Fruit fly (Drosophila melanogaster) whole organism, prepupa: Measurements from ENCODE around the gene Pdh.
A peak's percentile ranks its signal among the peaks of the same experiment; 100 is the strongest.

Experiments used
- Blimp-1 ChIP-seq: fragments of 200-800 bp; sonication (Bioruptor generic); optimal IDR thresholded peaks from 3 replicates; lab custom pipeline; 2017; ENCODE audit warnings: missing biosample characterization, missing genetic modification characterization, mild to moderate bottlenecking, moderate library complexity, missing genetic modification reagents
- CG10631 ChIP-seq: fragments of 200-800 bp; sonication (Bioruptor generic); optimal IDR thresholded peaks from 2 replicates; lab custom pipeline; 2016; ENCODE audit warnings: missing biosample characterization, missing genetic modification characterization
- CG10669 ChIP-seq: fragments of 200-800 bp; sonication (Bioruptor generic); optimal IDR thresholded peaks from 3 replicates; lab custom pipeline; 2018; ENCODE audit warnings: missing biosample characterization, mild to moderate bottlenecking, missing genetic modification characterization, moderate library complexity
- CG11294 ChIP-seq: fragments of 200-800 bp; sonication (Bioruptor generic); IDR thresholded peaks from 2 replicates; pipeline ENCODE4 v1.3.6; 2022; ENCODE audit warnings: missing biosample characterization, missing genetic modification characterization
- CG11902 ChIP-seq: fragments of 200-800 bp; sonication (Bioruptor generic); optimal IDR thresholded peaks from 3 replicates; lab custom pipeline; 2016; ENCODE audit warnings: missing biosample characterization, missing genetic modification characterization
- CG15336 ChIP-seq: fragments of 200-800 bp; sonication (Bioruptor generic); IDR thresholded peaks from 2 replicates; pipeline ENCODE4 v1.3.6; 2022; ENCODE audit warnings: missing biosample characterization, missing genetic modification characterization
- CG1621 ChIP-seq: fragments of 200-800 bp; sonication (Bioruptor generic); optimal IDR thresholded peaks from 3 replicates; lab custom pipeline; 2018; ENCODE audit warnings: missing biosample characterization, mild to moderate bottlenecking, missing genetic modification characterization
- CG16779 ChIP-seq: fragments of 200-800 bp; sonication (Bioruptor generic); optimal IDR thresholded peaks from 3 replicates; lab custom pipeline; 2017; ENCODE audit warnings: missing biosample characterization, mild to moderate bottlenecking, missing genetic modification characterization
- CG32006 ChIP-seq: fragments of 200-800 bp; sonication (Bioruptor generic); optimal IDR thresholded peaks from 3 replicates; lab custom pipeline; 2017; ENCODE audit warnings: missing biosample characterization, mild to moderate bottlenecking, missing genetic modification characterization
- CG34406 ChIP-seq: fragments of 200-800 bp; sonication (Bioruptor generic); optimal IDR thresholded peaks from 3 replicates; lab custom pipeline; 2016; ENCODE audit warnings: missing biosample characterization, missing genetic modification characterization
- CG3919 ChIP-seq: fragments of 200-800 bp; sonication (Bioruptor generic); optimal IDR thresholded peaks from 3 replicates; lab custom pipeline; 2016; ENCODE audit warnings: missing biosample characterization, missing genetic modification characterization
- CG4318 ChIP-seq: fragments of 200-800 bp; sonication (Bioruptor generic); optimal IDR thresholded peaks from 3 replicates; lab custom pipeline; 2017; ENCODE audit warnings: missing biosample characterization, mild to moderate bottlenecking, missing genetic modification characterization
- CG6163 ChIP-seq: fragments of 200-800 bp; sonication (Bioruptor generic); IDR thresholded peaks from 3 replicates; pipeline ENCODE4 v1.3.6; 2022; ENCODE audit warnings: missing biosample characterization, missing genetic modification characterization
- CG6276 ChIP-seq: fragments of 200-800 bp; sonication (Bioruptor generic); optimal IDR thresholded peaks from 2 replicates; lab custom pipeline; 2017; ENCODE audit warnings: missing biosample characterization, mild to moderate bottlenecking, missing genetic modification characterization
- CG6792 ChIP-seq: fragments of 200-800 bp; sonication (Bioruptor generic); optimal IDR thresholded peaks from 3 replicates; lab custom pipeline; 2016; ENCODE audit warnings: missing biosample characterization, missing genetic modification characterization
- CG6808 ChIP-seq: fragments of 200-800 bp; sonication (Bioruptor generic); optimal IDR thresholded peaks from 3 replicates; lab custom pipeline; 2017; ENCODE audit warnings: missing biosample characterization, missing genetic modification characterization, mild to moderate bottlenecking, moderate library complexity, missing genetic modification reagents
- CG7368 ChIP-seq: fragments of 200-800 bp; sonication (Bioruptor generic); optimal IDR thresholded peaks from 3 replicates; lab custom pipeline; 2016; ENCODE audit warnings: missing biosample characterization, missing genetic modification characterization
- CG8119 ChIP-seq: fragments of 200-800 bp; sonication (Bioruptor generic); IDR thresholded peaks from 3 replicates; pipeline ENCODE4 v1.3.6; 2022; ENCODE audit warnings: missing biosample characterization, missing genetic modification characterization
- CG8319 ChIP-seq: fragments of 200-800 bp; sonication (Bioruptor generic); optimal IDR thresholded peaks from 3 replicates; lab custom pipeline; 2016; ENCODE audit warnings: missing biosample characterization, missing genetic modification characterization
- CG8632 ChIP-seq: fragments of 200-800 bp; sonication (Bioruptor generic); optimal IDR thresholded peaks from 3 replicates; lab custom pipeline; 2016; ENCODE audit warnings: missing biosample characterization, missing genetic modification characterization
- CG9139 ChIP-seq: fragments of 200-800 bp; sonication (Bioruptor generic); optimal IDR thresholded peaks from 3 replicates; lab custom pipeline; 2017; ENCODE audit warnings: missing biosample characterization, mild to moderate bottlenecking, missing genetic modification characterization
- Eip75B ChIP-seq: fragments of 200-800 bp; sonication (Bioruptor generic); optimal IDR thresholded peaks from 3 replicates; lab custom pipeline; 2016; ENCODE audit warnings: missing biosample characterization, missing genetic modification characterization
- Eip78C ChIP-seq: fragments of 200-800 bp; sonication (Bioruptor generic); peaks from one replicate; lab custom pipeline; 2016; ENCODE audit warnings: missing biosample characterization, missing genetic modification characterization
- Eip93F ChIP-seq: fragments of 200-800 bp; sonication (Bioruptor generic); optimal IDR thresholded peaks from 2 replicates; lab custom pipeline; 2016; ENCODE audit warnings: missing biosample characterization, mild to moderate bottlenecking, missing genetic modification characterization
- Ets21C ChIP-seq: fragments of 200-800 bp; sonication (Bioruptor generic); optimal IDR thresholded peaks from 3 replicates; lab custom pipeline; 2016; ENCODE audit warnings: missing biosample characterization, missing genetic modification characterization
- Gug ChIP-seq: fragments of 200-800 bp; sonication (Bioruptor generic); IDR thresholded peaks from 2 replicates; pipeline ENCODE4 v1.3.6; 2022; ENCODE audit warnings: missing biosample characterization, missing genetic modification characterization
- Hr39 ChIP-seq: fragments of 200-800 bp; sonication (Bioruptor generic); optimal IDR thresholded peaks from 2 replicates; lab custom pipeline; 2016; ENCODE audit warnings: missing biosample characterization, missing genetic modification characterization
- Hr4 ChIP-seq: fragments of 200-800 bp; sonication (Bioruptor generic); optimal IDR thresholded peaks from 3 replicates; lab custom pipeline; 2016; ENCODE audit warnings: missing biosample characterization, missing genetic modification characterization
- Lpt ChIP-seq: fragments of 200-800 bp; sonication (Bioruptor generic); optimal IDR thresholded peaks from 3 replicates; lab custom pipeline; 2016; ENCODE audit warnings: missing biosample characterization, missing genetic modification characterization
- Met ChIP-seq: fragments of 200-800 bp; sonication (Bioruptor generic); optimal IDR thresholded peaks from 3 replicates; lab custom pipeline; 2016; ENCODE audit warnings: missing biosample characterization, missing genetic modification characterization
- OdsH ChIP-seq: fragments of 200-800 bp; sonication (Bioruptor generic); optimal IDR thresholded peaks from 3 replicates; lab custom pipeline; 2016; ENCODE audit warnings: missing biosample characterization, missing genetic modification characterization
- Smox ChIP-seq: fragments of 200-800 bp; sonication (Bioruptor generic); optimal IDR thresholded peaks from 3 replicates; lab custom pipeline; 2016; ENCODE audit warnings: missing biosample characterization, missing genetic modification characterization
- Sox15 ChIP-seq: fragments of 200-800 bp; sonication (Bioruptor generic); optimal IDR thresholded peaks from 3 replicates; lab custom pipeline; 2016; ENCODE audit warnings: missing biosample characterization, missing genetic modification characterization
- achi ChIP-seq: fragments of 200-800 bp; sonication (Bioruptor generic); optimal IDR thresholded peaks from 3 replicates; lab custom pipeline; 2016; ENCODE audit warnings: missing biosample characterization, missing genetic modification characterization
- acj6 ChIP-seq: fragments of 200-800 bp; sonication (Bioruptor generic); optimal IDR thresholded peaks from 3 replicates; lab custom pipeline; 2016; ENCODE audit warnings: missing biosample characterization, missing genetic modification characterization
- dac ChIP-seq: fragments of 200-800 bp; sonication (Bioruptor generic); optimal IDR thresholded peaks from 2 replicates; lab custom pipeline; 2017; ENCODE audit warnings: missing biosample characterization, mild to moderate bottlenecking, missing genetic modification characterization
- dsx ChIP-seq: fragments of 200-800 bp; optimal IDR thresholded peaks from 3 replicates; lab custom pipeline; 2019; ENCODE audit warnings: missing biosample characterization, mild to moderate bottlenecking, missing genetic modification characterization, moderate library complexity; ENCODE audit not compliant: poor library complexity, severe bottlenecking
- eg ChIP-seq: fragments of 200-800 bp; sonication (Bioruptor generic); IDR thresholded peaks from 3 replicates; pipeline ENCODE4 v1.3.6; 2022; ENCODE audit warnings: missing biosample characterization, missing genetic modification characterization
- esn ChIP-seq: fragments of 200-800 bp; sonication (Bioruptor generic); optimal IDR thresholded peaks from 2 replicates; lab custom pipeline; 2016; ENCODE audit warnings: missing biosample characterization, mild to moderate bottlenecking, missing genetic modification characterization, moderate library complexity
- fd59A ChIP-seq: fragments of 200-800 bp; sonication (Bioruptor generic); optimal IDR thresholded peaks from 2 replicates; lab custom pipeline; 2017; ENCODE audit warnings: missing biosample characterization, mild to moderate bottlenecking, missing genetic modification characterization, missing genetic modification reagents
- fd85E ChIP-seq: fragments of 200-800 bp; sonication (Bioruptor generic); optimal IDR thresholded peaks from 3 replicates; lab custom pipeline; 2016; ENCODE audit warnings: missing biosample characterization, missing genetic modification characterization
- lz ChIP-seq: fragments of 200-800 bp; sonication (Bioruptor generic); optimal IDR thresholded peaks from 3 replicates; lab custom pipeline; 2016; ENCODE audit warnings: missing biosample characterization, missing genetic modification characterization
- net ChIP-seq: fragments of 200-800 bp; sonication (Bioruptor generic); optimal IDR thresholded peaks from 3 replicates; lab custom pipeline; 2016; ENCODE audit warnings: missing biosample characterization, missing genetic modification characterization
- pdm3 ChIP-seq: fragments of 200-800 bp; sonication (Bioruptor generic); optimal IDR thresholded peaks from 3 replicates; lab custom pipeline; 2016; ENCODE audit warnings: missing biosample characterization, missing genetic modification characterization
- salr ChIP-seq, 2 experiments: fragments of 200-800 bp; sonication (Bioruptor generic); optimal IDR thresholded peaks; 3 replicates each; lab custom pipeline; 2016 to 2018; ENCODE audit warnings: missing biosample characterization in 2 of 2, missing genetic modification characterization in 2 of 2, mild to moderate bottlenecking in 1 of 2
- ss ChIP-seq, 2 experiments: fragments of 200-800 bp; sonication (Bioruptor generic); optimal IDR thresholded peaks; 2 replicates in 1 of 2; 3 replicates in 1 of 2; lab custom pipeline; 2017 to 2018; ENCODE audit warnings: mild to moderate bottlenecking in 2 of 2, missing biosample characterization in 2 of 2, missing genetic modification characterization in 2 of 2, moderate library complexity in 1 of 2
- svp ChIP-seq: fragments of 200-800 bp; sonication (Bioruptor generic); peaks from one replicate; lab custom pipeline; 2016; ENCODE audit warnings: missing biosample characterization, missing genetic modification characterization
- topi ChIP-seq: fragments of 200-800 bp; sonication (Bioruptor generic); optimal IDR thresholded peaks from 3 replicates; lab custom pipeline; 2016; ENCODE audit warnings: missing biosample characterization, missing genetic modification characterization
- vri ChIP-seq: fragments of 200-800 bp; sonication (Bioruptor generic); optimal IDR thresholded peaks from 3 replicates; lab custom pipeline; 2016; ENCODE audit warnings: missing biosample characterization, mild to moderate bottlenecking, missing genetic modification characterization

The Pdh gene

dm6 chr3L:16390793-16391192 is 36.7 kb upstream of the Pdh start:
- TF ChIP-seq acj6 (GFP tag; lab: Kevin White, UChicago) (no peak), CG11294 (no peak), svp (peak; percentile 33), Eip78C (peak; percentile 37), CG1621 (tag; lab: Kevin White, UChicago) (no peak), CG16779 (no peak), Hr39 (GFP tag; lab: Kevin White, UChicago) (no peak)

- TF ChIP-seq pdm3 (GFP tag; lab: Kevin White, UChicago): no peak
- no peak for TF ChIP-seq CG6808 (GFP tag; lab: Kevin White, UChicago)
- peak; percentile 58 for TF ChIP-seq OdsH (GFP tag; lab: Kevin White, UChicago)
- TF ChIP-seq CG3919: peak; percentile 34
- TF ChIP-seq vri: no peak
- no peak for TF ChIP-seq CG7368 (GFP tag; lab: Kevin White, UChicago)
- TF ChIP-seq fd85E (GFP tag; lab: Kevin White, UChicago): no peak
- TF ChIP-seq Lpt (GFP tag; lab: Kevin White, UChicago): no peak
- peak; percentile 31; the same call in 1 of the 2 replicates for TF ChIP-seq CG11294
- TF ChIP-seq Eip75B: peak; percentile 7
- peak; percentile 12 for TF ChIP-seq CG4318
- no peak; the same call in 1 of the 2 replicates for TF ChIP-seq Gug
- TF ChIP-seq acj6 (GFP tag; lab: Kevin White, UChicago): peak; percentile 63
- TF ChIP-seq CG10631 (GFP tag; lab: Kevin White, UChicago): peak; percentile 52
- no peak for TF ChIP-seq Eip93F (GFP tag; lab: Kevin White, UChicago)
- no peak for TF ChIP-seq CG8319 (GFP tag; lab: Kevin White, UChicago)
- TF ChIP-seq Ets21C (GFP tag; lab: Kevin White, UChicago): peak; percentile 23
- peak; percentile 49 for TF ChIP-seq CG11902 (GFP tag; lab: Kevin White, UChicago)
- TF ChIP-seq CG34406 (GFP tag; lab: Kevin White, UChicago): peak; percentile 30
- peak; percentile 46 for TF ChIP-seq esn (GFP tag; lab: Kevin White, UChicago)
- peak; percentile 37 for TF ChIP-seq Hr4
- no peak for TF ChIP-seq ss (GFP tag; optimal IDR thresholded peaks at IDR 0.05; lab: Kevin White, UChicago)
- peak; percentile 20 for TF ChIP-seq Met (GFP tag; lab: Kevin White, UChicago)
- peak; percentile 12 for TF ChIP-seq CG6792 (GFP tag; lab: Kevin White, UChicago)
- no peak for TF ChIP-seq dsx (GFP tag; lab: Kevin White, UChicago)
- no peak for TF ChIP-seq Blimp-1 (GFP tag; lab: Kevin White, UChicago)
- no peak for TF ChIP-seq CG9139 (GFP tag; lab: Kevin White, UChicago)
- no peak for TF ChIP-seq dac
- TF ChIP-seq lz (GFP tag; lab: Kevin White, UChicago): peak; percentile 34
- no peak for TF ChIP-seq net (GFP tag; lab: Kevin White, UChicago)
- TF ChIP-seq CG8632 (GFP tag; lab: Kevin White, UChicago): no peak
- peak; percentile 23; the same call in 1 of the 2 replicates for TF ChIP-seq CG15336
- TF ChIP-seq eg (GFP tag; lab: Robert Waterston, UW): peak; percentile 59; the same call in 1 of the 3 replicates
- no peak for TF ChIP-seq CG1621 (tag; lab: Kevin White, UChicago)
- TF ChIP-seq Hr39 (GFP tag; lab: Kevin White, UChicago): peak; percentile 42
- peak; percentile 16 for TF ChIP-seq CG10669 (GFP tag; lab: Kevin White, UChicago)
- no peak for TF ChIP-seq CG6276 (GFP tag; lab: Kevin White, UChicago)
- TF ChIP-seq topi (GFP tag; lab: Kevin White, UChicago): no peak
- TF ChIP-seq Smox: no peak
- TF ChIP-seq Sox15 (GFP tag; lab: Kevin White, UChicago): peak; percentile 54
- TF ChIP-seq CG32006 (GFP tag; lab: Kevin White, UChicago): peak; percentile 42
- 0 out of 3 replicates have a peak, but pooled peaks have one; percentile 29 for TF ChIP-seq CG8119
- TF ChIP-seq salr (GFP tag; optimal IDR thresholded peaks at IDR 0.05; lab: Kevin White, UChicago): peak in 1 of 2 experiments; percentile 40
- peak; percentile 82 for TF ChIP-seq achi (GFP tag; lab: Kevin White, UChicago)
- TF ChIP-seq fd59A (GFP tag; lab: Kevin White, UChicago): no peak
- TF ChIP-seq CG6163 (GFP tag; lab: Robert Waterston, UW): 0 out of 3 replicates have a peak, but pooled peaks have one; percentile 40
These were observed 31.9 kb upstream of the Pdh start, which contains the start of the genes Agpat3 and RAF2 for dm6 chr3L:16385880-16386584. Gene Agpat3 (minus strand): TSS chr3L:16385957. Gene RAF2 (plus strand): TSS chr3L:16386327.
